Worm (Caenorhabditis elegans) whole organism, young adult: Measurements from ENCODE around the gene eif-1.

ENCODE experiments used
- B0019.2 ChIP-seq: fragments of 200-800 bp; sonication (Bioruptor generic); conservative IDR thresholded peaks from 2 replicates; pipeline ENCODE4 v1.3.6; 2022; ENCODE audit warnings: missing genetic modification reagents, missing genetic modification characterization, missing compliant biosample characterization
- D2030.7 ChIP-seq: fragments of 200-800 bp; sonication (Bioruptor generic); IDR thresholded peaks from 2 replicates; pipeline ENCODE4 v1.3.6; 2022; ENCODE audit warnings: missing genetic modification reagents, missing genetic modification characterization, missing compliant biosample characterization
- F23B12.7 ChIP-seq: sonication (generic microtip); optimal IDR thresholded peaks from 2 replicates; lab custom pipeline; 2017; ENCODE audit warnings: missing genetic modification characterization, mild to moderate bottlenecking, missing compliant biosample characterization, antibody characterized with exemption, moderate library complexity; ENCODE audit not compliant: insufficient read depth
- F33H1.4 ChIP-seq: fragments of 200-800 bp; sonication (Bioruptor generic); IDR thresholded peaks from 2 replicates; pipeline ENCODE4 v1.3.6; 2022; ENCODE audit warnings: missing genetic modification reagents, missing genetic modification characterization, missing compliant biosample characterization
- F49E8.2 ChIP-seq: sonication (generic microtip); optimal IDR thresholded peaks from 3 replicates; lab custom pipeline; 2017; ENCODE audit warnings: missing genetic modification characterization, mild to moderate bottlenecking, missing compliant biosample characterization, antibody characterized with exemption, moderate library complexity; ENCODE audit not compliant: insufficient read depth
- F57A8.1 ChIP-seq: fragments of 200-800 bp; sonication (Bioruptor generic); optimal IDR thresholded peaks from 2 replicates; lab custom pipeline; 2018; ENCODE audit warnings: mild to moderate bottlenecking, missing genetic modification characterization, moderate library complexity, missing compliant biosample characterization
- T26A5.8 ChIP-seq: sonication (generic microtip); optimal IDR thresholded peaks from 2 replicates; lab custom pipeline; 2016; ENCODE audit warnings: missing genetic modification characterization, missing compliant biosample characterization
- Y56A3A.18 ChIP-seq: fragments of 200-800 bp; sonication (Bioruptor generic); IDR thresholded peaks from 2 replicates; pipeline ENCODE4 v1.3.6; 2022; ENCODE audit warnings: missing genetic modification reagents, missing genetic modification characterization, missing compliant biosample characterization
- Y67H2A.10 ChIP-seq: fragments of 200-800 bp; sonication (Bioruptor generic); conservative IDR thresholded peaks from 2 replicates; pipeline ENCODE4 v1.3.6; 2022; ENCODE audit warnings: missing genetic modification reagents, missing genetic modification characterization, missing compliant biosample characterization
- Y79H2A.3 ChIP-seq: fragments of 200-800 bp; sonication (Bioruptor generic); conservative IDR thresholded peaks from 2 replicates; pipeline ENCODE4 v1.3.6; 2022; ENCODE audit warnings: missing genetic modification reagents, missing genetic modification characterization, missing compliant biosample characterization
- Y95B8A.8 ChIP-seq: fragments of 200-800 bp; sonication (Bioruptor generic); IDR thresholded peaks from 2 replicates; pipeline ENCODE4 v1.3.6; 2022; ENCODE audit warnings: missing genetic modification reagents, missing genetic modification characterization, missing compliant biosample characterization
- akir-1 ChIP-seq: fragments of 200-800 bp; sonication (Bioruptor generic); optimal IDR thresholded peaks from 2 replicates; lab custom pipeline; 2018; ENCODE audit warnings: mild to moderate bottlenecking, missing genetic modification characterization, moderate library complexity, missing compliant biosample characterization
- ama-1 ChIP-seq, 3 experiments: fragments of 150-350 bp in 1 of 3; sonication (generic microtip) in 2 of 3; optimal IDR thresholded peaks; 2 replicates each; lab custom pipeline; 2014 to 2018; ENCODE audit warnings: missing biosample characterization in 2 of 3, missing genetic modification characterization in 2 of 3, missing genetic modification reagents in 2 of 3
- aptf-2 ChIP-seq: fragments of 200-800 bp; sonication (Bioruptor generic); conservative IDR thresholded peaks from 2 replicates; pipeline ENCODE4 v1.3.6; 2022; ENCODE audit warnings: missing genetic modification reagents, missing genetic modification characterization, missing compliant biosample characterization
- athp-1 ChIP-seq: sonication (generic microtip); optimal IDR thresholded peaks from 2 replicates; lab custom pipeline; 2017; ENCODE audit warnings: mild to moderate bottlenecking, missing genetic modification characterization, missing compliant biosample characterization
- attf-3 ChIP-seq: fragments of 200-800 bp; sonication (Bioruptor generic); conservative IDR thresholded peaks from 2 replicates; pipeline ENCODE4 v1.3.6; 2022; ENCODE audit warnings: missing genetic modification reagents, missing genetic modification characterization, missing compliant biosample characterization
- attf-6 ChIP-seq: fragments of 200-800 bp; sonication (Bioruptor generic); IDR thresholded peaks from 2 replicates; pipeline ENCODE4 v1.3.6; 2022; ENCODE audit warnings: missing genetic modification reagents, missing genetic modification characterization, missing compliant biosample characterization
- ceh-40 ChIP-seq: fragments of 200-800 bp; sonication (Bioruptor generic); IDR thresholded peaks from 2 replicates; pipeline ENCODE4 v1.3.6; 2022; ENCODE audit warnings: missing genetic modification characterization, missing compliant biosample characterization
- ceh-58 ChIP-seq: fragments of 200-800 bp; sonication (Bioruptor generic); IDR thresholded peaks from 2 replicates; pipeline ENCODE4 v1.3.6; 2022; ENCODE audit warnings: missing genetic modification characterization, missing compliant biosample characterization
- chd-7 ChIP-seq: sonication (generic microtip); optimal IDR thresholded peaks from 2 replicates; lab custom pipeline; 2016; ENCODE audit warnings: mild to moderate bottlenecking, missing genetic modification characterization, moderate library complexity, missing compliant biosample characterization
- die-1 ChIP-seq: sonication (generic microtip); optimal IDR thresholded peaks from 2 replicates; lab custom pipeline; 2016; ENCODE audit warnings: missing genotype, mild to moderate bottlenecking, missing genetic modification characterization, missing compliant biosample characterization
- dpff-1 ChIP-seq: sonication (generic microtip); optimal IDR thresholded peaks from 2 replicates; lab custom pipeline; 2017; ENCODE audit warnings: mild to moderate bottlenecking, missing genetic modification characterization, missing compliant biosample characterization
- dpl-1 ChIP-seq: fragments of 150-350 bp; optimal IDR thresholded peaks from 2 replicates; lab custom pipeline; 2014; ENCODE audit warnings: missing biosample characterization, missing genetic modification reagents, missing genetic modification characterization
- egl-44 ChIP-seq: fragments of 200-800 bp; sonication (Bioruptor generic); IDR thresholded peaks from 2 replicates; pipeline ENCODE4 v1.3.6; 2022; ENCODE audit warnings: missing genetic modification reagents, missing genetic modification characterization, missing compliant biosample characterization
- egrh-3 ChIP-seq: fragments of 200-800 bp; sonication (Bioruptor generic); IDR thresholded peaks from 2 replicates; pipeline ENCODE4 v1.3.6; 2022; ENCODE audit warnings: missing genetic modification reagents, missing genetic modification characterization, missing compliant biosample characterization
- fkh-3 ChIP-seq: sonication (generic microtip); optimal IDR thresholded peaks from 2 replicates; lab custom pipeline; 2016; ENCODE audit warnings: mild to moderate bottlenecking, missing genetic modification characterization, missing compliant biosample characterization
- gei-17 ChIP-seq: fragments of 200-800 bp; sonication (Bioruptor generic); optimal IDR thresholded peaks from 2 replicates; lab custom pipeline; 2018; ENCODE audit warnings: mild to moderate bottlenecking, missing genetic modification characterization, missing compliant biosample characterization
- hlh-26 ChIP-seq: fragments of 200-800 bp; sonication (Bioruptor generic); conservative IDR thresholded peaks from 2 replicates; pipeline ENCODE4 v1.3.6; 2022; ENCODE audit warnings: missing genetic modification reagents, missing genetic modification characterization, missing compliant biosample characterization
- hmg-1.2 ChIP-seq: fragments of 200-800 bp; sonication (Bioruptor generic); IDR thresholded peaks from 2 replicates; pipeline ENCODE4 v1.3.6; 2022; ENCODE audit warnings: missing genetic modification reagents, missing genetic modification characterization, missing compliant biosample characterization
- hrde-1 ChIP-seq: sonication (generic microtip); optimal IDR thresholded peaks from 2 replicates; lab custom pipeline; 2016; ENCODE audit warnings: missing genetic modification characterization, mild to moderate bottlenecking, missing compliant biosample characterization, moderate library complexity, missing genotype, missing genetic modification reagents, borderline replicate concordance
- hsf-1 ChIP-seq: fragments of 200-800 bp; sonication (Bioruptor generic); IDR thresholded peaks from 2 replicates; pipeline ENCODE4 v1.3.6; 2022; ENCODE audit warnings: missing genetic modification reagents, missing genetic modification characterization, missing compliant biosample characterization
- lsl-1 ChIP-seq: fragments of 200-800 bp; sonication (Bioruptor generic); optimal IDR thresholded peaks from 2 replicates; lab custom pipeline; 2018; ENCODE audit warnings: mild to moderate bottlenecking, missing genetic modification characterization, moderate library complexity, missing compliant biosample characterization
- madf-3 ChIP-seq: fragments of 200-800 bp; sonication (Bioruptor generic); IDR thresholded peaks from 2 replicates; pipeline ENCODE4 v1.3.6; 2022; ENCODE audit warnings: missing genetic modification reagents, missing genetic modification characterization, missing compliant biosample characterization
- madf-6 ChIP-seq: fragments of 200-800 bp; sonication (Bioruptor generic); IDR thresholded peaks from 2 replicates; pipeline ENCODE4 v1.3.6; 2022; ENCODE audit warnings: missing genetic modification reagents, missing genetic modification characterization, missing compliant biosample characterization
- mel-28 ChIP-seq: sonication (generic microtip); optimal IDR thresholded peaks from 2 replicates; lab custom pipeline; 2016; ENCODE audit warnings: borderline replicate concordance, mild to moderate bottlenecking, missing genetic modification characterization, missing compliant biosample characterization
- mes-4 ChIP-seq: sonication (generic microtip); optimal IDR thresholded peaks from 2 replicates; lab custom pipeline; 2016; ENCODE audit warnings: missing genotype, missing genetic modification characterization, missing compliant biosample characterization
- mxl-1 ChIP-seq: sonication (generic microtip); optimal IDR thresholded peaks from 2 replicates; lab custom pipeline; 2016; ENCODE audit warnings: missing genetic modification characterization, missing compliant biosample characterization
- nfyb-1 ChIP-seq: fragments of 200-800 bp; sonication (Bioruptor generic); IDR thresholded peaks from 2 replicates; pipeline ENCODE4 v1.3.6; 2022; ENCODE audit warnings: missing genetic modification reagents, missing genetic modification characterization, missing compliant biosample characterization
- nhr-120 ChIP-seq: fragments of 200-800 bp; sonication (Bioruptor generic); IDR thresholded peaks from 2 replicates; pipeline ENCODE4 v1.3.6; 2022; ENCODE audit warnings: missing genetic modification characterization, missing compliant biosample characterization
- nhr-90 ChIP-seq: sonication (generic microtip); optimal IDR thresholded peaks from 2 replicates; lab custom pipeline; 2016; ENCODE audit warnings: missing genotype, mild to moderate bottlenecking, missing genetic modification characterization, missing compliant biosample characterization
- pha-4 ChIP-seq: fragments of 150-350 bp; sonication (generic microtip); optimal IDR thresholded peaks from 2 replicates; lab custom pipeline; 2014; ENCODE audit warnings: missing biosample characterization, missing genetic modification reagents, missing genetic modification characterization
- rec-8 ChIP-seq, 2 experiments: sonication (generic microtip); optimal IDR thresholded peaks; 2 replicates each; lab custom pipeline; 2016; ENCODE audit warnings: mild to moderate bottlenecking in 2 of 2, missing genetic modification characterization in 2 of 2, missing genetic modification reagents in 2 of 2, missing genotype in 2 of 2, missing biosample characterization in 1 of 2, missing compliant biosample characterization in 1 of 2, moderate library complexity in 1 of 2
- sea-2 ChIP-seq: fragments of 200-800 bp; sonication (Bioruptor generic); IDR thresholded peaks from 2 replicates; pipeline ENCODE4 v1.3.6; 2022; ENCODE audit warnings: missing genetic modification characterization, missing compliant biosample characterization
- tbx-9 ChIP-seq: sonication (generic microtip); optimal IDR thresholded peaks from 2 replicates; lab custom pipeline; 2016; ENCODE audit warnings: borderline replicate concordance, missing genetic modification characterization, inconsistent platforms, missing compliant biosample characterization
- unc-130 ChIP-seq: sonication (generic microtip); optimal IDR thresholded peaks from 2 replicates; lab custom pipeline; 2016; ENCODE audit warnings: missing genetic modification reagents, missing genetic modification characterization, missing compliant biosample characterization
- unc-62 ChIP-seq: fragments of 150-350 bp; optimal IDR thresholded peaks from 2 replicates; lab custom pipeline; 2014; ENCODE audit warnings: missing biosample characterization, missing genetic modification reagents, missing genetic modification characterization
- xnd-1 ChIP-seq: sonication (generic microtip); optimal IDR thresholded peaks from 2 replicates; lab custom pipeline; 2016; ENCODE audit warnings: missing genotype, missing genetic modification reagents, missing genetic modification characterization, missing compliant biosample characterization
- zfh-2 ChIP-seq: fragments of 200-800 bp; sonication (Bioruptor generic); conservative IDR thresholded peaks from 2 replicates; pipeline ENCODE4 v1.3.6; 2022; ENCODE audit warnings: missing genetic modification reagents, missing genetic modification characterization, missing compliant biosample characterization
- ztf-3 ChIP-seq: fragments of 200-800 bp; sonication (Bioruptor generic); optimal IDR thresholded peaks from 2 replicates; lab custom pipeline; 2018; ENCODE audit warnings: mild to moderate bottlenecking, missing genetic modification characterization, missing compliant biosample characterization

The eif-1 gene

DNA sequence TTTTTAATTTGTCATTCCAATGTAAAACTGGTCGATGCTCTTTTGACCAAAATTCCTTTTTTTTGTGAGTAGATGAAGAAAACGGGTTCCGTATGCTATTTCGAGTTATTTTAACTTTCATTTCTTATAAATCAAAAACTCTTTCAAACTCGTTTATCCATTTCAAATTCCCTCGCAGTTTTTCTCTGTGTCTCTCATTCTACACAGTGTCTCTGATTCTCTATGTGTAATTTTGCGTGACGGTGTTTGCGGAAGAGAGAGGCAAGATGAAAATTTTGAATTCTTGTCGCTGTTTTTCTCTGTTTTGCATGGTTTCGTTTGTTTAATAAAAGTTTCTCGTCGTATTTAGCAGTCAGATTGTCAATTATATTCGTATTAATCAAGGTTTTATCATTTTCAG is 5.7 kb upstream of the eif-1 start, which contains the start of gene citk-2 (continued):
- no peak for TF ChIP-seq mxl-1 (tag; lab: Kevin White, UChicago)
- TF ChIP-seq mel-28 = no peak
- no peak for TF ChIP-seq athp-1 (tag; lab: Kevin White, UChicago)
- no peak for TF ChIP-seq unc-130 (GFP tag; lab: Kevin White, UChicago)
- TF ChIP-seq nfyb-1 (GFP tag; lab: Robert Waterston, UW) = peak; percentile 74
- no peak for TF ChIP-seq die-1
- TF ChIP-seq dpff-1 (tag; lab: Kevin White, UChicago) = no peak
- no peak for TF ChIP-seq xnd-1 (tag; lab: Kevin White, UChicago)
- TF ChIP-seq chd-7 (tag; lab: Kevin White, UChicago) = no peak
- no peak for TF ChIP-seq fkh-3 (tag; lab: Kevin White, UChicago)
- TF ChIP-seq attf-6 (GFP tag; lab: Robert Waterston, UW) = no peak
- TF ChIP-seq sea-2 (GFP tag; lab: Robert Waterston, UW) = no peak
- no peak for TF ChIP-seq gei-17
- TF ChIP-seq Y95B8A.8 (GFP tag; lab: Robert Waterston, UW) = no peak
- TF ChIP-seq nhr-120 (GFP tag; lab: Robert Waterston, UW) = no peak
- TF ChIP-seq akir-1 (GFP tag; lab: Kevin White, UChicago) = no peak
- no peak for TF ChIP-seq hrde-1 (tag; lab: Kevin White, UChicago)
- TF ChIP-seq pha-4 (tag; lab: Kevin White, UChicago) = peak; percentile 90
- no peak for TF ChIP-seq F49E8.2 (tag; lab: Kevin White, UChicago)
- no peak for TF ChIP-seq hlh-26
- TF ChIP-seq Y67H2A.10 (GFP tag; lab: Robert Waterston, UW) = no peak
- no peak for TF ChIP-seq hsf-1 (GFP tag; lab: Robert Waterston, UW)
- peak; percentile 59 for TF ChIP-seq F33H1.4 (GFP tag; lab: Robert Waterston, UW)
- no peak for TF ChIP-seq tbx-9
- no peak for TF ChIP-seq B0019.2 (GFP tag; lab: Robert Waterston, UW)
- no peak for TF ChIP-seq madf-3 (GFP tag; lab: Robert Waterston, UW)
- TF ChIP-seq egrh-3 (GFP tag; lab: Robert Waterston, UW) = no peak
- 0 out of 2 replicates have a peak, but pooled peaks have one; percentile 77 for TF ChIP-seq Y56A3A.18
- peak; percentile 95 for TF ChIP-seq dpl-1 (GFP tag; lab: Kevin White, UChicago)
- TF ChIP-seq attf-3 (GFP tag; lab: Robert Waterston, UW) = peak; percentile 30; the same call in 1 of the 2 replicates
- peak; percentile 97 for TF ChIP-seq hmg-1.2 (GFP tag; lab: Robert Waterston, UW)
- TF ChIP-seq unc-62 (GFP tag; lab: Kevin White, UChicago) = no peak
- TF ChIP-seq lsl-1 = peak; percentile 30
- no peak for TF ChIP-seq D2030.7 (GFP tag; lab: Robert Waterston, UW)
- no peak for TF ChIP-seq zfh-2 (GFP tag; lab: Robert Waterston, UW)
- TF ChIP-seq ama-1 (optimal IDR thresholded peaks at IDR 0.05; lab: Kevin White, UChicago) = no peak
- no peak for TF ChIP-seq ama-1 (GFP tag; optimal IDR thresholded peaks at IDR 0.05; lab: Kevin White, UChicago)
- TF ChIP-seq mes-4 (tag; lab: Kevin White, UChicago) = no peak
- TF ChIP-seq madf-6 (GFP tag; lab: Robert Waterston, UW) = peak; percentile 58
- TF ChIP-seq ceh-40 = no peak
- no peak for TF ChIP-seq aptf-2 (GFP tag; lab: Robert Waterston, UW)
- TF ChIP-seq ceh-58 (GFP tag; lab: Robert Waterston, UW) = no peak
- TF ChIP-seq F23B12.7 = no peak
- TF ChIP-seq F57A8.1 (GFP tag; lab: Kevin White, UChicago) = no peak
- no peak for TF ChIP-seq ztf-3 (GFP tag; lab: Kevin White, UChicago)
- TF ChIP-seq egl-44 = no peak
- TF ChIP-seq rec-8 (tag; optimal IDR thresholded peaks at IDR 0.05; lab: Kevin White, UChicago) = no peak
- no peak for TF ChIP-seq nhr-90 (tag; lab: Kevin White, UChicago)
- no peak for TF ChIP-seq Y79H2A.3 (GFP tag; lab: Robert Waterston, UW)
- no peak for TF ChIP-seq T26A5.8
